Fruit fly (Drosophila melanogaster) whole organism, wandering third instar larva: Measurements from ENCODE around the gene Est-P.

ENCODE experiments used
- brk ChIP-seq: fragments of 200-800 bp; sonication (Bioruptor generic); optimal IDR thresholded peaks from 2 replicates; lab custom pipeline; 2016; ENCODE audit warnings: missing biosample characterization, mild to moderate bottlenecking, missing genetic modification characterization

The Est-P gene

dm6 chr3L:12227219-12227618, 36.7 kb downstream of the Est-P start:
- no peak for TF ChIP-seq brk (GFP tag; lab: Kevin White, UChicago)
